Fruit fly (Drosophila melanogaster) whole organism, wandering third instar larva: ENCODE measurements around the gene Cyp4ac2.

ENCODE experiments used
- Abd-B ChIP-seq: fragments of >200 bp; optimal IDR thresholded peaks from 2 replicates; lab custom pipeline; 2017; ENCODE audit warnings: missing biosample characterization, missing genetic modification characterization
- CG32264 ChIP-seq: fragments of 200-800 bp; sonication (Bioruptor generic); optimal IDR thresholded peaks from 2 replicates; lab custom pipeline; 2016; ENCODE audit warnings: missing biosample characterization, missing genetic modification characterization
- CG9705 ChIP-seq: fragments of 200-800 bp; sonication (Bioruptor generic); optimal IDR thresholded peaks from 2 replicates; lab custom pipeline; 2018; ENCODE audit warnings: missing biosample characterization, mild to moderate bottlenecking, missing genetic modification characterization
- CrebA ChIP-seq: fragments of 200-800 bp; sonication (Bioruptor generic); optimal IDR thresholded peaks from 2 replicates; lab custom pipeline; 2016; ENCODE audit warnings: missing biosample characterization, mild to moderate bottlenecking, missing genetic modification characterization, borderline replicate concordance
- Dfd ChIP-seq: fragments of >200 bp; optimal IDR thresholded peaks from 2 replicates; lab custom pipeline; 2017; ENCODE audit warnings: missing biosample characterization, missing genetic modification characterization
- Dif ChIP-seq: fragments of 200-275, 200-300 bp; sonication (Bioruptor generic); optimal IDR thresholded peaks from 2 replicates; lab custom pipeline; 2018; ENCODE audit warnings: missing biosample characterization, missing genetic modification characterization; ENCODE audit not compliant: partially characterized antibody
- GATAd ChIP-seq: sonication (Bioruptor generic); optimal IDR thresholded peaks from 2 replicates; lab custom pipeline; 2016; ENCODE audit warnings: missing biosample characterization, missing genetic modification characterization
- HLH106 ChIP-seq: fragments of 200-800 bp; optimal IDR thresholded peaks from 3 replicates; lab custom pipeline; 2019; ENCODE audit warnings: missing biosample characterization, mild to moderate bottlenecking, missing genetic modification characterization, moderate library complexity
- Hnf4 ChIP-seq: fragments of 200-800 bp; sonication (Bioruptor generic); optimal IDR thresholded peaks from 2 replicates; lab custom pipeline; 2016; ENCODE audit warnings: missing biosample characterization, mild to moderate bottlenecking, missing genetic modification characterization
- Hr78 ChIP-seq: fragments of >200 bp; optimal IDR thresholded peaks from 2 replicates; lab custom pipeline; 2017; ENCODE audit warnings: missing biosample characterization, missing genetic modification characterization
- Hr83 ChIP-seq: fragments of 200-300 bp; sonication (Bioruptor generic); optimal IDR thresholded peaks from 2 replicates; lab custom pipeline; 2016; ENCODE audit warnings: missing biosample characterization, mild to moderate bottlenecking, missing genetic modification characterization, moderate library complexity; ENCODE audit not compliant: poor library complexity, severe bottlenecking
- Jra ChIP-seq: sonication (Bioruptor generic); optimal IDR thresholded peaks from 2 replicates; lab custom pipeline; 2016; ENCODE audit warnings: missing biosample characterization, missing genetic modification characterization
- Mio ChIP-seq: sonication (Bioruptor generic); optimal IDR thresholded peaks from 2 replicates; lab custom pipeline; 2016; ENCODE audit warnings: missing biosample characterization, missing genetic modification characterization
- Myc ChIP-seq: fragments of >200 bp; optimal IDR thresholded peaks from 2 replicates; lab custom pipeline; 2017
- N ChIP-seq: fragments of >200 bp; optimal IDR thresholded peaks from 2 replicates; lab custom pipeline; 2018; ENCODE audit warnings: missing biosample characterization, missing external identifiers, missing genetic modification characterization
- OdsH ChIP-seq: fragments of 200-800 bp; sonication (Bioruptor generic); optimal IDR thresholded peaks from 2 replicates; lab custom pipeline; 2016; ENCODE audit warnings: missing biosample characterization, mild to moderate bottlenecking, missing genetic modification characterization
- Rel ChIP-seq, 2 experiments: fragments of 200-800 bp; sonication (Bioruptor generic) in 1 of 2; optimal IDR thresholded peaks; 2 replicates in 1 of 2; 3 replicates in 1 of 2; lab custom pipeline; 2016 to 2019; ENCODE audit warnings: mild to moderate bottlenecking in 2 of 2, missing biosample characterization in 2 of 2, missing genetic modification characterization in 2 of 2, moderate library complexity in 1 of 2
- Sp1 ChIP-seq: fragments of 200-800 bp; sonication (Bioruptor generic); optimal IDR thresholded peaks from 3 replicates; lab custom pipeline; 2019; ENCODE audit warnings: missing biosample characterization, mild to moderate bottlenecking, missing genetic modification characterization, moderate library complexity
- Vsx2 ChIP-seq: fragments of 200-300, 225-300 bp; sonication (Bioruptor generic); optimal IDR thresholded peaks from 2 replicates; lab custom pipeline; 2018; ENCODE audit warnings: missing biosample characterization, missing genetic modification characterization; ENCODE audit not compliant: partially characterized antibody
- br ChIP-seq: fragments of 200-800 bp; sonication (Bioruptor generic); optimal IDR thresholded peaks from 2 replicates; lab custom pipeline; 2016; ENCODE audit warnings: missing biosample characterization, missing genetic modification characterization
- brk ChIP-seq: fragments of 200-800 bp; sonication (Bioruptor generic); optimal IDR thresholded peaks from 2 replicates; lab custom pipeline; 2016; ENCODE audit warnings: missing biosample characterization, mild to moderate bottlenecking, missing genetic modification characterization
- dl ChIP-seq, 2 experiments: fragments of 175-275, 200-275 bp in 1 of 2; fragments of 200-275 bp in 1 of 2; sonication (Bioruptor generic); optimal IDR thresholded peaks; lab custom pipeline; 2018; ENCODE audit warnings: mild to moderate bottlenecking in 2 of 2, missing biosample characterization in 2 of 2, missing genetic modification characterization in 2 of 2, moderate library complexity in 2 of 2; ENCODE audit not compliant: partially characterized antibody in 2 of 2, insufficient read depth in 1 of 2
- dmrt93B ChIP-seq: fragments of 200-800 bp; sonication (Bioruptor generic); optimal IDR thresholded peaks from 2 replicates; lab custom pipeline; 2018; ENCODE audit warnings: missing biosample characterization, mild to moderate bottlenecking, missing genetic modification characterization
- dsf ChIP-seq: sonication (Bioruptor generic); optimal IDR thresholded peaks from 2 replicates; lab custom pipeline; 2016; ENCODE audit warnings: missing biosample characterization, missing genetic modification characterization, borderline replicate concordance
- ey ChIP-seq: fragments of 200-800 bp; sonication (Bioruptor generic); optimal IDR thresholded peaks from 2 replicates; lab custom pipeline; 2016; ENCODE audit warnings: missing biosample characterization, missing genetic modification characterization
- foxo ChIP-seq, 2 experiments: fragments of 200-800 bp; sonication (Bioruptor generic); optimal IDR thresholded peaks; 2 replicates in 1 of 2; 3 replicates in 1 of 2; lab custom pipeline; 2016 to 2017; ENCODE audit warnings: missing biosample characterization in 2 of 2, missing genetic modification characterization in 2 of 2
- fru ChIP-seq: fragments of 200-800 bp; sonication (Bioruptor generic); optimal IDR thresholded peaks from 3 replicates; lab custom pipeline; 2016; ENCODE audit warnings: missing biosample characterization, mild to moderate bottlenecking, missing genetic modification characterization
- h ChIP-seq: fragments of 200-800 bp; sonication (Bioruptor generic); optimal IDR thresholded peaks from 3 replicates; lab custom pipeline; 2016; ENCODE audit warnings: missing biosample characterization, mild to moderate bottlenecking, missing genetic modification characterization
- jim ChIP-seq: fragments of 175-275, 200-325 bp; sonication (Bioruptor generic); optimal IDR thresholded peaks from 2 replicates; lab custom pipeline; 2016; ENCODE audit warnings: missing biosample characterization, mild to moderate bottlenecking, missing genetic modification characterization
- lola ChIP-seq: fragments of >200 bp; optimal IDR thresholded peaks from 2 replicates; lab custom pipeline; 2017; ENCODE audit warnings: missing biosample characterization, missing genetic modification characterization
- pan ChIP-seq: fragments of >200 bp; optimal IDR thresholded peaks from 2 replicates; lab custom pipeline; 2017
- psq ChIP-seq: fragments of 200-800 bp; sonication (Bioruptor generic); optimal IDR thresholded peaks from 3 replicates; lab custom pipeline; 2017; ENCODE audit warnings: missing biosample characterization, mild to moderate bottlenecking, missing genetic modification characterization, moderate library complexity
- rgr ChIP-seq: fragments of 200-800 bp; sonication (Bioruptor generic); optimal IDR thresholded peaks from 3 replicates; lab custom pipeline; 2016; ENCODE audit warnings: missing biosample characterization, mild to moderate bottlenecking, missing genetic modification characterization
- sage ChIP-seq: fragments of 200-800 bp; sonication (Bioruptor generic); optimal IDR thresholded peaks from 2 replicates; lab custom pipeline; 2016; ENCODE audit warnings: missing biosample characterization, mild to moderate bottlenecking, missing genetic modification characterization
- sv ChIP-seq: fragments of 200-800 bp; sonication (Bioruptor generic); optimal IDR thresholded peaks from 3 replicates; lab custom pipeline; 2016; ENCODE audit warnings: missing biosample characterization, missing genetic modification characterization
- tai ChIP-seq: sonication (Bioruptor generic); optimal IDR thresholded peaks from 2 replicates; lab custom pipeline; 2016; ENCODE audit warnings: missing biosample characterization, missing genetic modification characterization
- usp ChIP-seq: fragments of >200 bp; optimal IDR thresholded peaks from 2 replicates; lab custom pipeline; 2017; ENCODE audit warnings: missing biosample characterization, missing genetic modification characterization
- woc ChIP-seq: sonication (Bioruptor generic); optimal IDR thresholded peaks from 2 replicates; lab custom pipeline; 2016; ENCODE audit warnings: missing biosample characterization, mild to moderate bottlenecking, missing genetic modification characterization

The Cyp4ac2 gene

dm6 chr2L:5291869-5292642, 25.9 kb downstream of the Cyp4ac2 start (continued):
- no peak for TF ChIP-seq Mio (GFP tag; lab: Kevin White, UChicago)
- TF ChIP-seq foxo (GFP tag; optimal IDR thresholded peaks at IDR 0.05; lab: Kevin White, UChicago): no peak

- TF ChIP-seq Abd-B (no peak), Dif (GFP tag; lab: Kevin White, UChicago) (no peak), CrebA (GFP tag; lab: Kevin White, UChicago) (peak; percentile 65), Mio (GFP tag; lab: Kevin White, UChicago) (peak; percentile 83), tai (no peak), Hnf4 (peak; percentile 91), pan (lab: Kevin White, UChicago) (no peak), dsf (GFP tag; lab: Kevin White, UChicago) (peak; percentile 85), Sp1 (GFP tag; lab: Kevin White, UChicago) (peak; percentile 95), dmrt93B (peak; percentile 97), psq (peak; percentile 84), ey (GFP tag; lab: Kevin White, UChicago) (peak; percentile 97), fru (GFP tag; lab: Kevin White, UChicago) (peak; percentile 94), Vsx2 (GFP tag; lab: Kevin White, UChicago) (no peak), foxo (GFP tag; optimal IDR thresholded peaks at IDR 0.05; lab: Kevin White, UChicago) (peak; percentile 73 to 96), Hr83 (GFP tag; lab: Kevin White, UChicago) (no peak), h (peak; percentile 97), OdsH (peak; percentile 97), br (GFP tag; lab: Kevin White, UChicago) (peak; percentile 94), dl (GFP tag; optimal IDR thresholded peaks at IDR 0.05; lab: Kevin White, UChicago; ENCODE audit: insufficient read depth in 1 of 2, partially characterized antibody in 2 of 2) (no peak), Myc (lab: Kevin White, UChicago) (no peak), brk (GFP tag; lab: Kevin White, UChicago) (peak; percentile 85), N (no peak), CG9705 (GFP tag; lab: Kevin White, UChicago) (peak; percentile 97), Jra (GFP tag; lab: Kevin White, UChicago) (peak; percentile 15), usp (no peak), HLH106 (peak; percentile 98), sv (GFP tag; lab: Kevin White, UChicago) (no peak), rgr (GFP tag; lab: Kevin White, UChicago) (peak; percentile 96), sage (GFP tag; lab: Kevin White, UChicago) (peak; percentile 92), lola (GFP tag; lab: Kevin White, UChicago) (no peak), Dfd (peak; percentile 66), CG32264 (GFP tag; lab: Kevin White, UChicago) (peak; percentile 87), jim (GFP tag; lab: Kevin White, UChicago) (no peak), GATAd (GFP tag; lab: Kevin White, UChicago) (no peak), Rel (GFP tag; optimal IDR thresholded peaks at IDR 0.05; lab: Kevin White, UChicago) (peak; percentile 91), Rel (tag; optimal IDR thresholded peaks at IDR 0.05; lab: Kevin White, UChicago) (peak; percentile 77), woc (GFP tag; lab: Kevin White, UChicago) (peak; percentile 89), Hr78 (GFP tag; lab: Kevin White, UChicago) (no peak)
These were observed 26.4 kb downstream of the Cyp4ac2 start for dm6 chr2L:5292643-5292963.
